Worm (Caenorhabditis elegans): ENCODE measurements around the gene Y46B2A.4.
"Not testable (repeated sequence)": the region's sequence is repeated elsewhere in the genome, so short reads cannot be mapped to it uniquely, and the experiment has no call there.

Gene Y46B2A.4

DNA sequence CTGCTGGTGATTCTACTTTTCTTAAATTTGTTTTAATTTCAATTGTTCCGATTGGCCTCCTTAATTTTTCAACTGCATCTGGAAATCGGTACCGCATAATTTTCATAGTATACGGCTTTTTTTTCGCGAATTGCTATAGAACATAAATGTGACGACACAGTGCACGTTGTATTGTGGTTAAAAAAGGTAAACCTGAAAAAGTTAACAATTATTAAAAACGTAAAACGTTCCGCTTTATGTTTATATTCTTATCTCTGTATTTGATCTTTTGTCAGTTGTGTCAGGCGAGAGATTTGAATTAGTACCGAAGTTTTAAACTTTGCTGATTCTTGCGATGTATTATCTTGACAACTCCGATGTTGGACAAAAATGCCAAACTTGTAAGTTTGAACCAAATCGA, at the start of gene Y46B2A.4:
Gene Y46B2A.4, plus strand, starts transcription at position 301 of the 400 bp plus-strand sequence.
- TF ChIP-seq B0310.2 (tag; optimal IDR thresholded peaks at IDR 0.05) (no peak), ama-1 (optimal IDR thresholded peaks at IDR 0.05) (no peak), tra-4 (tag; optimal IDR thresholded peaks at IDR 0.05) (no peak), flt-1 (GFP tag; IDR thresholded peaks at IDR 0.05) (no peak), pes-1 (GFP tag; IDR thresholded peaks at IDR 0.05) (no peak)

ce11 chrII:812917-813316, 48.7 kb upstream of the Y46B2A.4 start, which contains the start of gene F46F5.5:
Gene F46F5.5 (minus strand): TSS chrII:813017.
- TF ChIP-seq ceh-36 (tag; optimal IDR thresholded peaks at IDR 0.05) (no peak), F13C5.2 (tag; optimal IDR thresholded peaks at IDR 0.05) (no peak), hmbx-1 (tag; optimal IDR thresholded peaks at IDR 0.05) (no peak), ceh-13 (GFP tag; optimal IDR thresholded peaks at IDR 0.05) (no peak)

ce11 chrII:814737-815136, 46.9 kb upstream of the Y46B2A.4 start, which contains the start of gene msrp-3:
Gene msrp-3 (minus strand): TSS chrII:814837.
- TF ChIP-seq ama-1 (optimal IDR thresholded peaks at IDR 0.05) = no peak
- TF ChIP-seq pes-1 (GFP tag; IDR thresholded peaks at IDR 0.05) = no peak
- TF ChIP-seq ceh-13 (GFP tag; optimal IDR thresholded peaks at IDR 0.05) = no peak
- TF ChIP-seq sea-1 (GFP tag; conservative IDR thresholded peaks at IDR 0.05) = no peak
- no peak for TF ChIP-seq hmbx-1 (tag; optimal IDR thresholded peaks at IDR 0.05)
- TF ChIP-seq tra-4 (tag; optimal IDR thresholded peaks at IDR 0.05) = no peak
- TF ChIP-seq scrt-1 (GFP tag; IDR thresholded peaks at IDR 0.05) = no peak
- no peak for TF ChIP-seq hmg-4 (GFP tag; optimal IDR thresholded peaks at IDR 0.05)
- TF ChIP-seq tbx-37 (GFP tag; conservative IDR thresholded peaks at IDR 0.05) = no peak
- no peak for TF ChIP-seq F13C5.2 (tag; optimal IDR thresholded peaks at IDR 0.05)
- TF ChIP-seq aly-1 (tag; optimal IDR thresholded peaks at IDR 0.05) = no peak
- no peak for TF ChIP-seq hnd-1 (tag; optimal IDR thresholded peaks at IDR 0.05)
- no peak for TF ChIP-seq flt-1 (GFP tag; IDR thresholded peaks at IDR 0.05)
- TF ChIP-seq tbx-11 (GFP tag; IDR thresholded peaks at IDR 0.05) = no peak
- TF ChIP-seq ceh-36 (tag; optimal IDR thresholded peaks at IDR 0.05) = no peak
- TF ChIP-seq ets-7 (tag; optimal IDR thresholded peaks at IDR 0.05) = no peak
- no peak for TF ChIP-seq B0310.2 (tag; optimal IDR thresholded peaks at IDR 0.05)

DNA sequence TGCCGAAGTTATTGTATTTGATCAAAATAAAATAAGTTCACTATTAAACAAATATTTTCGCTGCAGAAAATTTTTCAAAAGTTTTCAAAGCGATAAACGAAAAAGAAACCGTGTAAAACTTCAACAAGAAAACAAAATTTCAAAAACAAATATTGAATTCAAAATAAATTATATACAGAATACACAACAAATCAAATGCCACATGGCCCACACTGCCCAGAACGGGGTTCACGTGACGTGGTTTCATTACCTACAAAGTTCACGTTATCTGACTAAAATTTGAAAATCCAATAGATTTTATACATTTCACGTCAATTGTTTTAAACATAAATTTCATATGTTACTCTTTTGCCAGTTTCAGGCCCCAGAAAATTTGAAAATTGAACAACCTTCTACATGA, 41.1 kb upstream of the Y46B2A.4 start, which contains the start of gene F46F5.7:
Gene F46F5.7, minus strand, starts transcription at position 101 of the 400 bp plus-strand sequence.
- TF ChIP-seq sea-1 (GFP tag; conservative IDR thresholded peaks at IDR 0.05) (no peak), hnd-1 (tag; optimal IDR thresholded peaks at IDR 0.05) (no peak), hmg-4 (GFP tag; optimal IDR thresholded peaks at IDR 0.05) (no peak), ceh-36 (tag; optimal IDR thresholded peaks at IDR 0.05) (no peak), ama-1 (optimal IDR thresholded peaks at IDR 0.05) (no peak), aly-1 (tag; optimal IDR thresholded peaks at IDR 0.05) (no peak), tbx-11 (GFP tag; IDR thresholded peaks at IDR 0.05) (no peak), F13C5.2 (tag; optimal IDR thresholded peaks at IDR 0.05) (no peak), hmbx-1 (tag; optimal IDR thresholded peaks at IDR 0.05) (no peak), scrt-1 (GFP tag; IDR thresholded peaks at IDR 0.05) (no peak), tra-4 (tag; optimal IDR thresholded peaks at IDR 0.05) (no peak), ets-7 (tag; optimal IDR thresholded peaks at IDR 0.05) (no peak)

DNA sequence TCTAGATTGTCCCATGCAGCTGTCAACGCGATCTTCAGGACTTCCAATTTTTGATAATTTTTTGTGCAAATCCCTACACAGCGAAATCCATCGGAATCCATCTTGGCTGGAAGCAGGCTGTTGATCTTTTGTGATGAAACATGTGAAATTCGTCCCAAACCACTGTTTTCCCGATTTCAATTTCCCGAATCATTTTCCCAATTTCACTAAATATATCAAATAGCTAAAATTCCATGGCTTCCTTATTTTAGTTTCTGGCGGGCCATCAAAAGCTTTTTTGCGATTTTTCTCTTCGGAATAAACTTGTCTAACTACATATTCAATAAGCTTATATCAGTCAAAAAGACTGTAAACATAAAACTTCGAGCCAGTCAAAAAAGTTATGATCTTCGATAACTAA, 40.1 kb upstream of the Y46B2A.4 start, which contains the start of gene F46F5.8:
Gene F46F5.8, minus strand, starts transcription at position 101 of the 400 bp plus-strand sequence.
- TF ChIP-seq hmg-4 (GFP tag; optimal IDR thresholded peaks at IDR 0.05) (no peak), tra-4 (tag; optimal IDR thresholded peaks at IDR 0.05) (no peak), pes-1 (GFP tag; IDR thresholded peaks at IDR 0.05) (no peak), hmbx-1 (tag; optimal IDR thresholded peaks at IDR 0.05) (no peak), F13C5.2 (tag; optimal IDR thresholded peaks at IDR 0.05) (no peak), ets-7 (tag; optimal IDR thresholded peaks at IDR 0.05) (no peak), ama-1 (optimal IDR thresholded peaks at IDR 0.05) (no peak), scrt-1 (GFP tag; IDR thresholded peaks at IDR 0.05) (no peak), sea-1 (GFP tag; conservative IDR thresholded peaks at IDR 0.05) (no peak), ceh-13 (GFP tag; optimal IDR thresholded peaks at IDR 0.05) (no peak)

ce11 chrII:822730-823129, 38.9 kb upstream of the Y46B2A.4 start, which contains the start of gene msrp-4:
Gene msrp-4 (minus strand): TSS chrII:822830.
- not testable (repeated sequence) for TF ChIP-seq ceh-36 (tag; optimal IDR thresholded peaks at IDR 0.05); hnd-1 (tag; optimal IDR thresholded peaks at IDR 0.05); ceh-13 (GFP tag; optimal IDR thresholded peaks at IDR 0.05)

DNA sequence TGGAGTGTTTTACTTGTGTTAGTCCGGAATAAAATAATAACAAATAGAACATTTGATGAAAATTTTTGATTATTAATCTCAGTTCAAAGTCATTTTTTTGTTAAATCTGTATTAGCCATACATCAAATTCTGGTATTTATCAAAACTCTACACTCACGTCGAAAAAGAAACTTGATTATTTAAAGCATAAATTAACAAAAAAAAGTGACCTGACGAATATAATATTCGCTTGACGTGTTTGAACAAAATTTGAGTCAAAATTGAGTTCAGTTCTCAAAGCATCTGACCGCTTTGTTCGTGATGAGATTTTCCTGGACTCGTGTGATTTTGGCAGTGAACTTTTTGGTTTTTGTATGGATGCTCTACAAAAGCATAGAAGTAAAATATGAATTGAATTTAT, 38.1 kb upstream of the Y46B2A.4 start, which contains the start of gene F46F5.10:
Gene F46F5.10, plus strand, starts transcription at position 301 of the 400 bp plus-strand sequence.
- no peak for TF ChIP-seq F13C5.2 (tag; optimal IDR thresholded peaks at IDR 0.05)
- no peak for TF ChIP-seq ceh-13 (GFP tag; optimal IDR thresholded peaks at IDR 0.05)
- no peak for TF ChIP-seq ama-1 (optimal IDR thresholded peaks at IDR 0.05)
- TF ChIP-seq aly-1 (tag; optimal IDR thresholded peaks at IDR 0.05) = no peak
- no peak for TF ChIP-seq tra-4 (tag; optimal IDR thresholded peaks at IDR 0.05)
- no peak for TF ChIP-seq ceh-36 (tag; optimal IDR thresholded peaks at IDR 0.05)
- no peak for TF ChIP-seq hmbx-1 (tag; optimal IDR thresholded peaks at IDR 0.05)
- no peak for TF ChIP-seq tbx-37 (GFP tag; conservative IDR thresholded peaks at IDR 0.05)
- no peak for TF ChIP-seq tbx-11 (GFP tag; IDR thresholded peaks at IDR 0.05)
- TF ChIP-seq scrt-1 (GFP tag; IDR thresholded peaks at IDR 0.05) = no peak
- TF ChIP-seq flt-1 (GFP tag; IDR thresholded peaks at IDR 0.05) = no peak
- no peak for TF ChIP-seq sea-1 (GFP tag; conservative IDR thresholded peaks at IDR 0.05)
- no peak for TF ChIP-seq ets-7 (tag; optimal IDR thresholded peaks at IDR 0.05)
- TF ChIP-seq hmg-4 (GFP tag; optimal IDR thresholded peaks at IDR 0.05) = no peak
- no peak for TF ChIP-seq pes-1 (GFP tag; IDR thresholded peaks at IDR 0.05)
- TF ChIP-seq B0310.2 (tag; optimal IDR thresholded peaks at IDR 0.05) = no peak
- no peak for TF ChIP-seq hnd-1 (tag; optimal IDR thresholded peaks at IDR 0.05)

ce11 chrII:825521-825920, 36.1 kb upstream of the Y46B2A.4 start, which contains the start of gene F28A10.1:
Gene F28A10.1 (plus strand): TSS chrII:825821.
- TF ChIP-seq F13C5.2 (tag; optimal IDR thresholded peaks at IDR 0.05) (no peak), ets-7 (tag; optimal IDR thresholded peaks at IDR 0.05) (no peak), tbx-37 (GFP tag; conservative IDR thresholded peaks at IDR 0.05) (no peak), ama-1 (optimal IDR thresholded peaks at IDR 0.05) (no peak), flt-1 (GFP tag; IDR thresholded peaks at IDR 0.05) (no peak)

Measured in whole organism, early embryonic.